Worm (Caenorhabditis elegans): ENCODE measurements around the gene H25K10.2.

DNA sequence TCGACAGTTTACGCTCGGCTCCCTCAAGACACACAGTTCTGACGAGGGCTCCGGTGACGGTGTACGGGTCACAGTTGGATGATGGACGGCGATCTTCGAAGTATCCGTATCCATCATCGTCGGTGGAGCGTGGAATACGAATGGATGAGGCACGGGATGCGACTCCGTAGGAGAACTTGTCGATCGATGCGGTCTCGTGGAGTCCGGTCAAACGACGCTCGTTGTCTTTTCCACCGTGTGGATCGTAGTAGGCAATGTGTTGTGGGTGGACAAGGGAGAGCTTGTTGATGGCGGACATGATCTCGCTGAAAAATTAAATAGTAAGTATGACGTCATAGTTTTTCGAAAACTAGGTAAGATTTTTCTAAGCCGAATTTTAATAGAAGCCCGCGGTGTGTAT lies 42.9 kb downstream of the H25K10.2 start:
- no peak for TF ChIP-seq nhr-237 (tag; optimal IDR thresholded peaks at IDR 0.05)
- TF ChIP-seq nhr-11 (tag; optimal IDR thresholded peaks at IDR 0.05) = no peak
- TF ChIP-seq fos-1 (tag; optimal IDR thresholded peaks at IDR 0.05) = no peak
- TF ChIP-seq nhr-71 (tag; optimal IDR thresholded peaks at IDR 0.05) = peak; percentile 3
- TF ChIP-seq elt-3 (tag; optimal IDR thresholded peaks at IDR 0.05) = no peak
- TF ChIP-seq unc-62 (GFP tag; optimal IDR thresholded peaks at IDR 0.05) = no peak
- no peak for TF ChIP-seq elt-2 (tag; optimal IDR thresholded peaks at IDR 0.05)
- TF ChIP-seq ces-1 (GFP tag; optimal IDR thresholded peaks at IDR 0.05) = no peak
- no peak for TF ChIP-seq snu-23 (GFP tag; optimal IDR thresholded peaks at IDR 0.05)
- TF ChIP-seq zip-4 (GFP tag; optimal IDR thresholded peaks at IDR 0.05) = no peak
- no peak for TF ChIP-seq lin-39 (tag; optimal IDR thresholded peaks at IDR 0.05)
- TF ChIP-seq hlh-4 (tag; optimal IDR thresholded peaks at IDR 0.05) = no peak
- no peak for TF ChIP-seq ceh-82 (tag; optimal IDR thresholded peaks at IDR 0.05)

Measured in whole organism, L1 larva.